Worm (Caenorhabditis elegans) whole organism, L1 larva: ENCODE data around the gene C18F10.2.

Experiments used
- ama-1 ChIP-seq: fragments of 150-350 bp; optimal IDR thresholded peaks from 2 replicates; lab custom pipeline; 2014
- dpl-1 ChIP-seq, 3 experiments: fragments of 150-350 bp in 2 of 3; sonication (generic microtip) in 1 of 3; optimal IDR thresholded peaks; 2 replicates each; lab custom pipeline; 2014 to 2017; ENCODE audit warnings: missing biosample characterization in 3 of 3, missing genetic modification characterization in 3 of 3, missing genetic modification reagents in 3 of 3
- ets-5 ChIP-seq: fragments of 200-800 bp; sonication (Bioruptor generic); IDR thresholded peaks from 2 replicates; pipeline ENCODE4 v1.3.6; 2022; ENCODE audit warnings: missing genetic modification characterization, missing compliant biosample characterization
- hpl-2 ChIP-seq: fragments of 150-350 bp; optimal IDR thresholded peaks from 2 replicates; lab custom pipeline; 2014; ENCODE audit warnings: missing biosample characterization, missing genetic modification reagents, missing genetic modification characterization
- lin-13 ChIP-seq: fragments of 150-350 bp; optimal IDR thresholded peaks from 2 replicates; lab custom pipeline; 2014; ENCODE audit warnings: missing biosample characterization, missing genetic modification reagents, missing genetic modification characterization
- lin-15B ChIP-seq: fragments of 150-350 bp; sonication (generic microtip); optimal IDR thresholded peaks from 3 replicates; lab custom pipeline; 2014; ENCODE audit warnings: missing biosample characterization, missing genetic modification characterization
- mdl-1 ChIP-seq, 2 experiments: fragments of 150-350 bp; optimal IDR thresholded peaks; 2 replicates each; lab custom pipeline; 2014 to 2017; ENCODE audit warnings: missing biosample characterization in 2 of 2, missing genetic modification characterization in 2 of 2, inconsistent platforms in 1 of 2
- nhr-28 ChIP-seq: fragments of 150-350 bp; optimal IDR thresholded peaks from 2 replicates; lab custom pipeline; 2014; ENCODE audit warnings: missing biosample characterization, missing genetic modification characterization
- rnt-1 ChIP-seq: sonication (generic microtip); optimal IDR thresholded peaks from 2 replicates; lab custom pipeline; 2016; ENCODE audit warnings: mild to moderate bottlenecking, missing genetic modification characterization, moderate library complexity, missing compliant biosample characterization
- unc-130 ChIP-seq: fragments of 150-350 bp; optimal IDR thresholded peaks from 2 replicates; lab custom pipeline; 2017; ENCODE audit warnings: missing biosample characterization, missing genetic modification characterization, inconsistent platforms
- unc-86 ChIP-seq: sonication (generic microtip); optimal IDR thresholded peaks from 2 replicates; lab custom pipeline; 2016; ENCODE audit warnings: missing genetic modification characterization, missing compliant biosample characterization
- xbp-1 ChIP-seq: sonication (generic microtip); optimal IDR thresholded peaks from 2 replicates; lab custom pipeline; 2016; ENCODE audit warnings: missing genetic modification characterization, missing compliant biosample characterization
- zip-4 ChIP-seq: fragments of 200-800 bp; sonication (Bioruptor generic); optimal IDR thresholded peaks from 2 replicates; lab custom pipeline; 2018; ENCODE audit warnings: mild to moderate bottlenecking, missing genetic modification characterization, moderate library complexity, missing compliant biosample characterization

DNA sequence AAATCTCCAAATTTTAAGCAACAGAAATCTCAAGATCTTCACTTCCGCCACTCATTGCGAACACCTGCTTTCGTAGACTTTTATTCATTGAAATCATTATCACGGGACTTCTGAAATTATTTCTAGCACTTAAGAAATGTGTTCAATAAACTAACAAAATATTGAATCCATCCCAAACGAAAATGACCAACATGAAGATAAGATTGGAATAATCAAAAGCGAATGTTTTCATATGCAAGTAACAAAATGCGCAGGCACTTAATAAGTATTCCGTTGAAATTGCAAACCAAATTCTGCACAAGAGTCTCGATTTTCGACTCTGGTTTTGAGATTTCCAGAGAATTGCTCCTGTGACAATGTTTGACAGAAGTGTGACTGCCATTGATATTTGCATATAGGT lies 8.5 kb upstream of the C18F10.2 start, which contains the start of gene srg-5:
- TF ChIP-seq ama-1 (lab: Kevin White, UChicago), result no peak
- no peak for TF ChIP-seq lin-13 (GFP tag; lab: Kevin White, UChicago)
- TF ChIP-seq ets-5 (GFP tag; lab: Robert Waterston, UW), result no peak
- no peak for TF ChIP-seq dpl-1 (GFP tag; optimal IDR thresholded peaks at IDR 0.05; lab: Kevin White, UChicago)
- no peak for TF ChIP-seq lin-15B (tag; lab: Kevin White, UChicago)
- no peak for TF ChIP-seq unc-86 (tag; lab: Kevin White, UChicago)
- TF ChIP-seq xbp-1 (tag; lab: Kevin White, UChicago), result no peak
- no peak for TF ChIP-seq zip-4
- no peak for TF ChIP-seq mdl-1 (tag; optimal IDR thresholded peaks at IDR 0.05; lab: Kevin White, UChicago)
- TF ChIP-seq hpl-2 (GFP tag; lab: Kevin White, UChicago), result no peak
- no peak for TF ChIP-seq unc-130 (tag; lab: Kevin White, UChicago)
- no peak for TF ChIP-seq rnt-1 (tag; lab: Kevin White, UChicago)
- TF ChIP-seq nhr-28 (tag; lab: Kevin White, UChicago), result no peak
